Worm (Caenorhabditis elegans): Measurements from ENCODE around the gene C33C12.12.

C33C12.12 gene

ce11 chrII:2138901-2139300, 31.1 kb downstream of the C33C12.12 start:
- TF ChIP-seq pqm-1 (tag; optimal IDR thresholded peaks at IDR 0.05) (no peak), grh-1 (GFP tag; IDR thresholded peaks at IDR 0.05) (no peak), ceh-90 (tag; optimal IDR thresholded peaks at IDR 0.05) (no peak), fos-1 (tag; optimal IDR thresholded peaks at IDR 0.05) (no peak)

- TF ChIP-seq lir-3 (tag; optimal IDR thresholded peaks at IDR 0.05; ENCODE audit: poor library complexity) (no peak), efl-1 (optimal IDR thresholded peaks at IDR 0.05) (no peak), efl-1 (GFP tag; optimal IDR thresholded peaks at IDR 0.05 in 1 of 2) (peak in 1 of 2 experiments; percentile 79), vab-15 (tag; optimal IDR thresholded peaks at IDR 0.05) (no peak), unc-130 (tag; optimal IDR thresholded peaks at IDR 0.05) (no peak)
Measured at ce11 chrII:2137235-2137634, 32.8 kb downstream of the C33C12.12 start, which contains the start of gene C40A11.4. TSS of gene C40A11.4 (plus strand) at chrII:2137422.

- no peak for TF ChIP-seq nhr-12 (tag; optimal IDR thresholded peaks at IDR 0.05)
- no peak for TF ChIP-seq pag-3 (tag; optimal IDR thresholded peaks at IDR 0.05; ENCODE audit: borderline replicate concordance, insufficient read depth)
- no peak for TF ChIP-seq lir-3 (tag; optimal IDR thresholded peaks at IDR 0.05; ENCODE audit: poor library complexity)
- TF ChIP-seq unc-98 (GFP tag; IDR thresholded peaks at IDR 0.05): no peak
- TF ChIP-seq snpc-4 (tag; optimal IDR thresholded peaks at IDR 0.05): no peak
- TF ChIP-seq vab-15 (tag; optimal IDR thresholded peaks at IDR 0.05): no peak
- TF ChIP-seq mdl-1 (tag; optimal IDR thresholded peaks at IDR 0.05): no peak
- TF ChIP-seq zag-1 (tag; optimal IDR thresholded peaks at IDR 0.05): no peak
- no peak for TF ChIP-seq unc-30 (tag; optimal IDR thresholded peaks at IDR 0.05)
- no peak for TF ChIP-seq grh-1 (GFP tag; IDR thresholded peaks at IDR 0.05)
Measured at ce11 chrII:2135604-2136003, 34.4 kb downstream of the C33C12.12 start, which contains the start of gene hpo-7. TSS of gene hpo-7 (minus strand) at chrII:2135704.

ce11 chrII:2130770-2131169, 39.2 kb downstream of the C33C12.12 start, which contains the start of gene sdz-28:
TSS of gene sdz-28 (plus strand) at chrII:2131070.
- TF ChIP-seq tbx-2 (tag; optimal IDR thresholded peaks at IDR 0.05): no peak
- no peak for TF ChIP-seq nhr-28 (tag; optimal IDR thresholded peaks at IDR 0.05)
- TF ChIP-seq ceh-82 (tag; optimal IDR thresholded peaks at IDR 0.05): no peak

- TF ChIP-seq elt-2 (tag; optimal IDR thresholded peaks at IDR 0.05) (peak; percentile 39), dsc-1 (tag; optimal IDR thresholded peaks at IDR 0.05) (no peak)
Measured at ce11 chrII:2122762-2123161, 47.2 kb downstream of the C33C12.12 start.

ce11 chrII:2122091-2122490, 47.9 kb downstream of the C33C12.12 start, which contains the start of gene math-37:
TSS of gene math-37 (minus strand) at chrII:2122191.
- TF ChIP-seq nhr-71 (tag; optimal IDR thresholded peaks at IDR 0.05) (no peak), elt-2 (tag; optimal IDR thresholded peaks at IDR 0.05) (peak; percentile 32), isw-1 (GFP tag; IDR thresholded peaks at IDR 0.05) (no peak), nhr-47 (tag; optimal IDR thresholded peaks at IDR 0.05) (no peak), efl-1 (optimal IDR thresholded peaks at IDR 0.05) (no peak), efl-1 (GFP tag; optimal IDR thresholded peaks at IDR 0.05 in 1 of 2) (peak in 1 of 2 experiments; percentile 42)
